Worm (Caenorhabditis elegans) whole organism, L4/young adult: ENCODE results near the gene cdh-1.

Experiments used
- W03F9.2 ChIP-seq: fragments of 150-350 bp; optimal IDR thresholded peaks from 2 replicates; lab custom pipeline; 2014; ENCODE audit warnings: missing biosample characterization, missing genetic modification characterization
- him-1 ChIP-seq: sonication (generic microtip); optimal IDR thresholded peaks from 2 replicates; lab custom pipeline; 2016; ENCODE audit warnings: missing genotype, missing genetic modification reagents, missing genetic modification characterization, missing compliant biosample characterization

- TF ChIP-seq W03F9.2 (tag; lab: Kevin White, UChicago): no peak
- TF ChIP-seq him-1 (tag; lab: Kevin White, UChicago): no peak
These were observed at the start of gene cdh-1 for ce11 chrIII:2910606-2911005.
